Fruit fly (Drosophila melanogaster) S2 (cell line): Measurements from ENCODE around the gene CG14014.

Source experiments
- CG8478 ChIP-seq: fragments of >200 bp; optimal IDR thresholded peaks from 2 replicates; lab custom pipeline; 2018
- CTCF ChIP-seq, 2 experiments: fragments of >200 bp; optimal IDR thresholded peaks; 2 replicates each; lab custom pipeline; 2018

- TF ChIP-seq CG8478 = no peak
- no peak for TF ChIP-seq CTCF (optimal IDR thresholded peaks at IDR 0.05; lab: Kevin White, UChicago)
Measured at dm6 chr2L:5547288-5547777, 3.3 kb downstream of the CG14014 start.
